Fruit fly (Drosophila melanogaster) whole organism, embryonic: ENCODE measurements around the gene Ugt303B1.
A peak's percentile ranks its signal among the peaks of the same experiment; 100 is the strongest.

Source experiments
- Asciz ChIP-seq: fragments of 200-800 bp; sonication (Bioruptor generic); optimal IDR thresholded peaks from 2 replicates; lab custom pipeline; 2017; ENCODE audit warnings: missing biosample characterization, mild to moderate bottlenecking, missing genetic modification characterization, missing genetic modification reagents
- CG10979 ChIP-seq: fragments of 200-800 bp; sonication (Bioruptor generic); optimal IDR thresholded peaks from 2 replicates; lab custom pipeline; 2018; ENCODE audit warnings: missing biosample characterization, mild to moderate bottlenecking, missing genetic modification characterization, moderate library complexity
- CG11085 ChIP-seq: fragments of 200-800 bp; sonication (Bioruptor generic); IDR thresholded peaks from 2 replicates; pipeline ENCODE4 v1.3.6; 2022; ENCODE audit warnings: missing biosample characterization, missing genetic modification characterization
- CG12769 ChIP-seq: fragments of 200-800 bp; sonication (Bioruptor generic); optimal IDR thresholded peaks from 2 replicates; lab custom pipeline; 2019; ENCODE audit warnings: missing biosample characterization, mild to moderate bottlenecking, missing genetic modification characterization, moderate library complexity
- CG13424 ChIP-seq: fragments of 200-800 bp; sonication (Bioruptor generic); optimal IDR thresholded peaks from 2 replicates; lab custom pipeline; 2019; ENCODE audit warnings: missing biosample characterization, mild to moderate bottlenecking, missing genetic modification characterization, moderate library complexity
- CG14441 ChIP-seq: fragments of 200-800 bp; sonication (Bioruptor generic); IDR thresholded peaks from 2 replicates; pipeline ENCODE4 v1.3.6; 2022; ENCODE audit warnings: missing biosample characterization, missing genetic modification characterization
- CG15269 ChIP-seq: fragments of 200-800 bp; sonication (Bioruptor generic); optimal IDR thresholded peaks from 2 replicates; lab custom pipeline; 2018; ENCODE audit warnings: missing biosample characterization, mild to moderate bottlenecking, missing genetic modification characterization, moderate library complexity
- CG1529 ChIP-seq: fragments of 200-800 bp; sonication (Bioruptor generic); optimal IDR thresholded peaks from 3 replicates; lab custom pipeline; 2018; ENCODE audit warnings: missing biosample characterization, missing genetic modification characterization
- CG1603 ChIP-seq: fragments of 200-800 bp; sonication (Bioruptor generic); optimal IDR thresholded peaks from 2 replicates; lab custom pipeline; 2019; ENCODE audit warnings: missing biosample characterization, mild to moderate bottlenecking, missing genetic modification characterization, moderate library complexity
- CG18764 ChIP-seq: fragments of 200-800 bp; sonication (Bioruptor generic); optimal IDR thresholded peaks from 3 replicates; lab custom pipeline; 2016; ENCODE audit warnings: missing biosample characterization, missing genetic modification characterization
- CG2678 ChIP-seq: fragments of 200-800 bp; sonication (Bioruptor generic); optimal IDR thresholded peaks from 3 replicates; lab custom pipeline; 2019; ENCODE audit warnings: missing biosample characterization, mild to moderate bottlenecking, missing genetic modification characterization, moderate library complexity
- CG34422 ChIP-seq: fragments of 200-800 bp; sonication (Bioruptor generic); IDR thresholded peaks from 3 replicates; pipeline ENCODE4 v1.3.6; 2022; ENCODE audit warnings: missing biosample characterization, missing genetic modification characterization
- CG7839 ChIP-seq: fragments of 200-800 bp; sonication (Bioruptor generic); optimal IDR thresholded peaks from 3 replicates; lab custom pipeline; 2018; ENCODE audit warnings: missing biosample characterization, mild to moderate bottlenecking, missing genetic modification characterization, moderate library complexity
- CG8290 ChIP-seq, 3 experiments: fragments of 200-800 bp; sonication (Bioruptor generic); optimal IDR thresholded peaks; 2 replicates each; lab custom pipeline; 2016 to 2019; ENCODE audit warnings: missing biosample characterization in 3 of 3, missing genetic modification characterization in 3 of 3, mild to moderate bottlenecking in 2 of 3, moderate library complexity in 1 of 3
- CG8388 ChIP-seq: fragments of 200-800 bp; sonication (Bioruptor generic); optimal IDR thresholded peaks from 2 replicates; lab custom pipeline; 2019; ENCODE audit warnings: missing biosample characterization, mild to moderate bottlenecking, missing genetic modification characterization, moderate library complexity
- CG9932 ChIP-seq: fragments of 200-800 bp; sonication (Bioruptor generic); IDR thresholded peaks from 2 replicates; pipeline ENCODE4 v1.3.6; 2022; ENCODE audit warnings: missing biosample characterization, missing genetic modification characterization
- Deaf1 ChIP-seq: fragments of 200-800 bp; optimal IDR thresholded peaks from 3 replicates; lab custom pipeline; 2019; ENCODE audit warnings: missing biosample characterization, mild to moderate bottlenecking, missing genetic modification characterization, moderate library complexity
- Drgx ChIP-seq: fragments of 200-800 bp; sonication (Bioruptor generic); IDR thresholded peaks from 2 replicates; pipeline ENCODE4 v1.3.6; 2022; ENCODE audit warnings: missing biosample characterization, missing genetic modification characterization
- Hand ChIP-seq: fragments of 200-800 bp; sonication (Bioruptor generic); optimal IDR thresholded peaks from 2 replicates; lab custom pipeline; 2017; ENCODE audit warnings: mild to moderate bottlenecking, missing biosample characterization, missing genetic modification reagents, missing genetic modification characterization
- Hr51 ChIP-seq, 2 experiments: fragments of 200-800 bp; sonication (Bioruptor generic); optimal IDR thresholded peaks; 2 replicates in 1 of 2; 3 replicates in 1 of 2; lab custom pipeline; 2016 to 2018; ENCODE audit warnings: missing biosample characterization in 2 of 2, missing genetic modification characterization in 2 of 2, mild to moderate bottlenecking in 1 of 2, moderate library complexity in 1 of 2
- Kr ChIP-seq: fragments of 200-800 bp; sonication (Bioruptor generic); optimal IDR thresholded peaks from 2 replicates; lab custom pipeline; 2017; ENCODE audit warnings: missing biosample characterization, mild to moderate bottlenecking, missing genetic modification characterization
- Nf-YB ChIP-seq: fragments of 200-800 bp; sonication (Bioruptor generic); optimal IDR thresholded peaks from 3 replicates; lab custom pipeline; 2019; ENCODE audit warnings: missing biosample characterization, mild to moderate bottlenecking, missing genetic modification characterization, moderate library complexity
- Rfx ChIP-seq: fragments of 200-800 bp; sonication (Bioruptor generic); IDR thresholded peaks from 2 replicates; pipeline ENCODE4 v1.3.6; 2022; ENCODE audit warnings: missing biosample characterization, missing genetic modification characterization
- Sox102F ChIP-seq: fragments of 200-800 bp; sonication (Bioruptor generic); optimal IDR thresholded peaks from 2 replicates; lab custom pipeline; 2018; ENCODE audit warnings: missing biosample characterization, mild to moderate bottlenecking, missing genetic modification characterization, moderate library complexity
- YL-1 ChIP-seq: fragments of 200-800 bp; sonication (Bioruptor generic); optimal IDR thresholded peaks from 3 replicates; lab custom pipeline; 2017; ENCODE audit warnings: missing biosample characterization, mild to moderate bottlenecking, missing genetic modification characterization
- ap ChIP-seq: fragments of 200-800 bp; sonication (Bioruptor generic); IDR thresholded peaks from 2 replicates; pipeline ENCODE4 v1.3.6; 2022; ENCODE audit warnings: missing biosample characterization, missing genetic modification characterization
- bowl ChIP-seq: fragments of 200-800 bp; sonication (Bioruptor generic); IDR thresholded peaks from 2 replicates; pipeline ENCODE4 v1.3.6; 2022; ENCODE audit warnings: missing biosample characterization, missing genetic modification characterization
- cas ChIP-seq: fragments of 200-800 bp; sonication (Bioruptor generic); IDR thresholded peaks from 2 replicates; pipeline ENCODE4 v1.3.6; 2022; ENCODE audit warnings: missing biosample characterization, missing genetic modification characterization
- ci ChIP-seq: fragments of 200-800 bp; sonication (Bioruptor generic); IDR thresholded peaks from 3 replicates; pipeline ENCODE4 v1.3.6; 2022; ENCODE audit warnings: missing biosample characterization, missing genetic modification characterization
- crp ChIP-seq, 2 experiments: fragments of 200-800 bp; sonication (Bioruptor generic); optimal IDR thresholded peaks; 2 replicates in 1 of 2; 3 replicates in 1 of 2; lab custom pipeline; 2017; ENCODE audit warnings: missing biosample characterization in 2 of 2, missing genetic modification characterization in 2 of 2, mild to moderate bottlenecking in 1 of 2, moderate library complexity in 1 of 2
- dmrt99B ChIP-seq: fragments of 200-800 bp; sonication (Bioruptor generic); optimal IDR thresholded peaks from 2 replicates; lab custom pipeline; 2018; ENCODE audit warnings: missing biosample characterization, mild to moderate bottlenecking, missing genetic modification characterization, moderate library complexity
- grn ChIP-seq: fragments of 200-800 bp; sonication (Bioruptor generic); optimal IDR thresholded peaks from 3 replicates; lab custom pipeline; 2017; ENCODE audit warnings: missing biosample characterization, missing genetic modification characterization
- gsb-n ChIP-seq: fragments of 200-800 bp; sonication (Bioruptor generic); optimal IDR thresholded peaks from 3 replicates; lab custom pipeline; 2018; ENCODE audit warnings: missing biosample characterization, mild to moderate bottlenecking, missing genetic modification characterization
- ken ChIP-seq: fragments of 200-800 bp; sonication (Bioruptor generic); IDR thresholded peaks from 3 replicates; pipeline ENCODE4 v1.3.6; 2022; ENCODE audit warnings: missing biosample characterization, missing genetic modification characterization
- lab ChIP-seq: fragments of 200-800 bp; sonication (Bioruptor generic); optimal IDR thresholded peaks from 3 replicates; lab custom pipeline; 2017; ENCODE audit warnings: missing biosample characterization, missing genetic modification characterization, mild to moderate bottlenecking, moderate library complexity, missing genetic modification reagents
- maf-S ChIP-seq: fragments of 200-800 bp; sonication (Bioruptor generic); optimal IDR thresholded peaks from 2 replicates; lab custom pipeline; 2016; ENCODE audit warnings: missing biosample characterization, missing genetic modification characterization
- mam ChIP-seq: fragments of 200-800 bp; sonication (Bioruptor generic); optimal IDR thresholded peaks from 3 replicates; lab custom pipeline; 2016; ENCODE audit warnings: missing biosample characterization, missing genetic modification characterization
- onecut ChIP-seq: fragments of 200-800 bp; sonication (Bioruptor generic); IDR thresholded peaks from 2 replicates; pipeline ENCODE4 v1.3.6; 2022; ENCODE audit warnings: missing biosample characterization, missing genetic modification characterization
- pan ChIP-seq, 4 experiments: fragments of >200 bp in 3 of 4; fragments of 200-800 bp in 1 of 4; sonication (Bioruptor generic) in 1 of 4; optimal IDR thresholded peaks in 3 of 4; IDR thresholded peaks in 1 of 4; 2 replicates each; pipeline versions ENCODE4 v1.3.6 to Lab custom; 2017 to 2022; ENCODE audit warnings: missing biosample characterization in 2 of 4, missing genetic modification characterization in 2 of 4, mixed read lengths in 1 of 4
- ranshi ChIP-seq: fragments of 200-800 bp; sonication (Bioruptor generic); IDR thresholded peaks from 2 replicates; pipeline ENCODE4 v1.3.6; 2022; ENCODE audit warnings: missing biosample characterization, missing genetic modification characterization
- repo ChIP-seq: fragments of 200-800 bp; sonication (Bioruptor generic); optimal IDR thresholded peaks from 2 replicates; lab custom pipeline; 2016; ENCODE audit warnings: missing biosample characterization, missing genetic modification characterization
- row ChIP-seq: fragments of 200-800 bp; sonication (Bioruptor generic); IDR thresholded peaks from 3 replicates; pipeline ENCODE4 v1.3.6; 2022; ENCODE audit warnings: missing biosample characterization, missing genetic modification characterization
- sens ChIP-seq: fragments of 200-800 bp; sonication (Bioruptor generic); peaks from one replicate; lab custom pipeline; 2016; ENCODE audit warnings: missing biosample characterization, missing genetic modification characterization
- sima ChIP-seq: fragments of 200-800 bp; sonication (Bioruptor generic); optimal IDR thresholded peaks from 2 replicates; lab custom pipeline; 2016; ENCODE audit warnings: missing biosample characterization, missing genetic modification characterization
- sug ChIP-seq: fragments of 200-800 bp; optimal IDR thresholded peaks from 2 replicates; lab custom pipeline; 2019; ENCODE audit warnings: missing biosample characterization, mild to moderate bottlenecking, missing genetic modification characterization, moderate library complexity
- toy ChIP-seq: fragments of 200-800 bp; sonication (Bioruptor generic); IDR thresholded peaks from 2 replicates; pipeline ENCODE4 v1.3.6; 2022; ENCODE audit warnings: missing biosample characterization, missing genetic modification characterization
- vvl ChIP-seq: fragments of 200-800 bp; sonication (Bioruptor generic); IDR thresholded peaks from 2 replicates; pipeline ENCODE4 v1.3.6; 2022; ENCODE audit warnings: missing biosample characterization, missing genetic modification characterization

Gene Ugt303B1

DNA sequence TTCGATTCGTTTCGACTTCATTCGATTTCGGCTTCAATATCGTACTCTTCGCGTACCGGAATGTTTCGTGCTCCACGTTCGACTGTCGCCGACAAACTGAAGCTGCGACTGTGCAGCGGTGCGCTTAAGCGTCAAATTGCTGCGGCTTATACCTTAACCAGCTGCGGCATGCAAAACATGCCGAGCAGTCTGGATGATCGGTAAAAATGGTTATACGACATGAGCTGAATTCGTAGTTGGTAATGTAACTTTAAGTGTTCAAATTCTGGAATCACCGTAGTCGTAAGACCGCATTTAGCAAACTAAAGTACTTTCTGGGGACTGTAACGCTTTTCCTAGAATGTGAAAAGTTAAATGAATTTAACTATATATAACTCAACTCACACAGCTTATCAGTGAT, 5.6 kb downstream of the Ugt303B1 start, which contains the start of gene CG10175:
Gene CG10175 (minus strand): TSS at position 101 of the 400 bp plus-strand sequence.
- TF ChIP-seq Nf-YB (no peak), vvl (GFP tag; lab: Robert Waterston, UW) (peak; percentile 30; the same call in 1 of the 2 replicates), Kr (GFP tag; lab: Kevin White, UChicago) (no peak), ap (GFP tag; lab: Robert Waterston, UW) (0 out of 2 replicates have a peak, but pooled peaks have one; percentile 12), crp (GFP tag; optimal IDR thresholded peaks at IDR 0.05; lab: Kevin White, UChicago) (no peak), CG7839 (no peak), CG34422 (GFP tag; lab: Robert Waterston, UW) (0 out of 3 replicates have a peak, but pooled peaks have one; percentile 26), CG15269 (tag; lab: Kevin White, UChicago) (no peak), ci (peak; percentile 57), ken (GFP tag; lab: Robert Waterston, UW) (peak; percentile 22; the same call in 1 of the 3 replicates), bowl (GFP tag; lab: Robert Waterston, UW) (0 out of 2 replicates have a peak, but pooled peaks have one; percentile 24), CG12769 (peak; percentile 18), repo (GFP tag; lab: Kevin White, UChicago) (no peak), sug (no peak), sima (GFP tag; lab: Kevin White, UChicago) (no peak), YL-1 (GFP tag; lab: Kevin White, UChicago) (no peak), CG1529 (GFP tag; lab: Kevin White, UChicago) (no peak), gsb-n (tag; lab: Kevin White, UChicago) (peak; percentile 5), Deaf1 (tag; lab: Kevin White, UChicago) (peak; percentile 34), sens (GFP tag; lab: Kevin White, UChicago) (peak; percentile 18), Hr51 (GFP tag; optimal IDR thresholded peaks at IDR 0.05; lab: Kevin White, UChicago) (no peak)

DNA sequence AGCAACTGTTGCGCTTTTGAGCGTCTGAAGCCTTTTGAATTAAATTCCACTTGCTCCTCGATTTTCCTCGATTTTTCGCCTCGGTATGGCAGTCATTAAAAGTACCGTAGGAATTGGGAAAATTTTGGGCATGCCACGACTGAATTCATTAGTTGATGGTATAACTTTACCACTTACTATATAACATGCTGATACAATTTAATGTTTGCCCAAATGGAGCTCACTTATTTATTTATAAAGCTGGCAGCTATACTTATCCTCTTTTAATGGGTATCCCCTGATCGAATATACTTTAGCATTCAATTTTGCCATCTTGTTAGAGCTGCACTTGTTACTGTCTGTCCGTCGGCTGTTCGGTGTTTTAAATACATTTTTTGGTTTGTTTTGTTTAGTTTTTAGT, 9.1 kb downstream of the Ugt303B1 start:
- TF ChIP-seq CG1603 (peak; percentile 12), CG11085 (GFP tag; lab: Robert Waterston, UW) (no peak), Sox102F (GFP tag; lab: Kevin White, UChicago) (peak; percentile 31), row (GFP tag; lab: Robert Waterston, UW) (0 out of 3 replicates have a peak, but pooled peaks have one; percentile 15), CG9932 (GFP tag; lab: Robert Waterston, UW) (no peak), toy (GFP tag; lab: Robert Waterston, UW) (no peak), Hand (GFP tag; lab: Kevin White, UChicago) (no peak), grn (GFP tag; lab: Kevin White, UChicago) (no peak), cas (no peak), CG10979 (tag; lab: Kevin White, UChicago) (no peak), CG2678 (tag; lab: Kevin White, UChicago) (no peak), Drgx (peak; percentile 67), CG14441 (GFP tag; lab: Robert Waterston, UW) (no peak), CG8388 (GFP tag; lab: Kevin White, UChicago) (peak; percentile 44)

DNA sequence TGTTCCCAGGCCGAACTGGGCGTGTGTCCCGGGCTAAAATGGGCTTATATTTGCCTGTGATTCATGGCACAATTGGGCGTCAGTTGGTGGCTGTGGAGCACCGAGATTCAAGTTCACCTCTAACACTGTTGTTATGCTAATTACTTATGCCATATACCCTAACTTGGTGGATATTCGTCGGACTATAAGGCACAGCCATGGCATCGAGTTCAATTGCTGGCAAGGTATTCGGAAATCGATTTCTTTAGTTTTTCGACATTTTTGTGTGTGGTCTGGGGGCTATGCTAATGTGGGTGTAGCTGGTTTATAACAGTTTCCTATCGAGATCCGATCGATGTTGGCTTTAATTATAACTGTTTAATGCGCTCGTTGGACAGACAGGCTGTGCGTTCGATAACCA, 10.4 kb downstream of the Ugt303B1 start:
- TF ChIP-seq Sox102F (GFP tag; lab: Kevin White, UChicago) (peak; percentile 19), CG18764 (GFP tag; lab: Kevin White, UChicago) (no peak), lab (peak; percentile 29), ranshi (GFP tag; lab: Robert Waterston, UW) (no peak), onecut (GFP tag; lab: Robert Waterston, UW) (peak; percentile 65), vvl (GFP tag; lab: Robert Waterston, UW) (peak; percentile 92), dmrt99B (tag; lab: Kevin White, UChicago) (peak; percentile 27), row (GFP tag; lab: Robert Waterston, UW) (peak; percentile 66), Rfx (GFP tag; lab: Robert Waterston, UW) (peak; percentile 74), Asciz (GFP tag; lab: Kevin White, UChicago) (no peak), sima (GFP tag; lab: Kevin White, UChicago) (no peak), pan (optimal IDR thresholded peaks at IDR 0.05; lab: Kevin White, UChicago) (no peak), pan (GFP tag; optimal IDR thresholded peaks at IDR 0.05 in 1 of 2, IDR thresholded peaks at IDR 0.05 in 1 of 2) (peak in 1 of 2 experiments; percentile 22), mam (GFP tag; lab: Kevin White, UChicago) (peak; percentile 7), CG8290 (GFP tag; optimal IDR thresholded peaks at IDR 0.05; lab: Kevin White, UChicago) (no peak), CG8290 (tag; optimal IDR thresholded peaks at IDR 0.05; lab: Kevin White, UChicago) (peak in 1 of 2 experiments; percentile 44), CG13424 (tag; lab: Kevin White, UChicago) (peak; percentile 8), maf-S (GFP tag; lab: Kevin White, UChicago) (no peak)
